Fruit fly (Drosophila melanogaster): Measurements from ENCODE around the gene Aven.

Aven gene

DNA sequence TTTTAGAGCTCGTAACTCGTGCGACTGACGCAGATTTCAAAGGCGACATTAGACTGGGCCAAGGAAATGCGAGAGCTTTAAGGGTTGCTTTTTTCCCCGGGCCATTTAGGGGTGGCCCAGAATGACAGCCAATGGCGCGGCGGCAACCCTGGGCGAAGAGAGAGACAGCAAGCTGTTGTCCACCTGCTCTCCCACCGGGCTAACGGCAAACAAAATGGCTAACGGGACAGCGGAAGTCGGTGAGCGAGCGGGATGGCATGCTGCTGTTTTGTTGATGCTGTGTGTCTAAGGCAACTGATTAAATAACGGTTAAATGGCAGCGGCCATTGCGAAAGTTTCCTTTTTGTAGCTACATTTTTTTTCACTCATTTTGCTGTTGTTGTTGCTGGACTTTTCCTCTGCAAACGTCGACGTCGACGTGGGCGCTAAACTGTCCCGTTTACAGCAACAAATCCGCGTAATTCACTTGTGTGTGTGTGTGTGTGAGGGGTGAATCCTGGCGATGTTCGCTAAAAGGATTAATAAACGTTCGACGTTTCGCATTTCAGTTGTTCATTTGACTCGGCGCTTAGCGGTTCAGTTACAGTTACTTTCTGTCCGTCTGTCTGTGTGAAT is 13.6 kb downstream of the Aven start, which contains the start of gene CG11085 (continued):
- peak; percentile 18 for TF ChIP-seq ewg (GFP tag; optimal IDR thresholded peaks at IDR 0.05)
- peak; percentile 97 for TF ChIP-seq Nf-YC (tag; optimal IDR thresholded peaks at IDR 0.05)
- no peak for TF ChIP-seq dimm (GFP tag; IDR thresholded peaks at IDR 0.05)
- TF ChIP-seq Dbx (GFP tag; IDR thresholded peaks at IDR 0.05) = 0 out of 3 replicates have a peak, but pooled peaks have one; percentile 11
- peak; percentile 45 for TF ChIP-seq phol (tag; optimal IDR thresholded peaks at IDR 0.05)
- no peak for TF ChIP-seq CG12659 (GFP tag; optimal IDR thresholded peaks at IDR 0.05)
- no peak for TF ChIP-seq gem (tag; optimal IDR thresholded peaks at IDR 0.05)
- peak; percentile 25 for TF ChIP-seq Jarid2 (GFP tag; optimal IDR thresholded peaks at IDR 0.05)
- TF ChIP-seq hth (optimal IDR thresholded peaks at IDR 0.05) = no peak
- no peak for TF ChIP-seq CG10654 (GFP tag; optimal IDR thresholded peaks at IDR 0.05)
- TF ChIP-seq Nf-YB (GFP tag; optimal IDR thresholded peaks at IDR 0.05) = peak; percentile 96
- no peak for TF ChIP-seq H2.0 (GFP tag; IDR thresholded peaks at IDR 0.05)
- TF ChIP-seq CG10959 (GFP tag; IDR thresholded peaks at IDR 0.05) = no peak

DNA sequence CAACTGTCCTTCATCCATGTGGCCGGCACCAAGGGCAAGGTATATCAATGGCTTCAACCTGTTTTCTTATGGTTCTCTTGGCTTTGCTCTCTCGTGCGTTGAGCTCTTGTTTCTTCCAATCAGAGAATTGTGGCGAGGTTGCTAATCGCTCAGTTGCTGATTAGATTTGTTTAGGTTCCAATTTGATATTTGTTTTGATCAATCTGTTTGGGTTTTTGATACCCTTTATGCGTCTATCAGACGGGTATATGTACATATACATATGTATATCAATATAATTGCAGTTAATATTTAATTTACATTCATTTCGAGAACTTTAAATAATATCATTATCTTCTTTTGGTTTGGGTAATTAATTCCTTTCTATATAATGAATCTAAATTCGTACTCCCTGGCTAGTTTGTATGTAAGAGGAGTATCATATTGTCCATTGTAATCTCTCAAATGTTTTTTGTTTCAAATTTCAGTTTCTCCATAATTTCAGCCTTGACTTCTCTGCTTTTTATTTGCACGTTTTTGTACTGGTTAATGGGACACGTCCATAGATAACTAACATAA is 16.1 kb downstream of the Aven start:
- no peak for TF ChIP-seq CG2889 (GFP tag; IDR thresholded peaks at IDR 0.05)
- no peak for TF ChIP-seq CG6854 (GFP tag; optimal IDR thresholded peaks at IDR 0.05)
- TF ChIP-seq psq (GFP tag; optimal IDR thresholded peaks at IDR 0.05) = no peak
- no peak for TF ChIP-seq HLH54F (GFP tag; optimal IDR thresholded peaks at IDR 0.05)
- no peak for TF ChIP-seq onecut (GFP tag; IDR thresholded peaks at IDR 0.05)
- TF ChIP-seq CG1832 (GFP tag; optimal IDR thresholded peaks at IDR 0.05) = no peak
- TF ChIP-seq ase (GFP tag; IDR thresholded peaks at IDR 0.05) = no peak
- peak; percentile 21 for TF ChIP-seq D19A (tag; optimal IDR thresholded peaks at IDR 0.05)
- no peak for TF ChIP-seq CTCF (GFP tag; optimal IDR thresholded peaks at IDR 0.05)
- peak in 1 of 2 experiments; percentile 20 for TF ChIP-seq Hr51 (GFP tag; optimal IDR thresholded peaks at IDR 0.05)
- TF ChIP-seq klu (GFP tag; IDR thresholded peaks at IDR 0.05) = no peak
- TF ChIP-seq bsh (GFP tag; optimal IDR thresholded peaks at IDR 0.05) = no peak
- TF ChIP-seq pita (GFP tag; optimal IDR thresholded peaks at IDR 0.05) = no peak
- TF ChIP-seq gt (GFP tag; IDR thresholded peaks at IDR 0.05) = no peak
- no peak for TF ChIP-seq CG17328 (GFP tag; IDR thresholded peaks at IDR 0.05)
- TF ChIP-seq fu2 (GFP tag; optimal IDR thresholded peaks at IDR 0.05) = no peak
- TF ChIP-seq Aef1 (GFP tag; IDR thresholded peaks at IDR 0.05) = no peak
- TF ChIP-seq MESR4 (GFP tag; optimal IDR thresholded peaks at IDR 0.05) = no peak
- peak; percentile 79 for TF ChIP-seq D19B (GFP tag; optimal IDR thresholded peaks at IDR 0.05)
- TF ChIP-seq Dfd (GFP tag; optimal IDR thresholded peaks at IDR 0.05) = no peak
- TF ChIP-seq slp2 (GFP tag; optimal IDR thresholded peaks at IDR 0.05) = no peak
- TF ChIP-seq CG15269 (tag; optimal IDR thresholded peaks at IDR 0.05) = peak; percentile 8
- no peak for TF ChIP-seq CG13894 (tag; optimal IDR thresholded peaks at IDR 0.05)
- peak; percentile 41 for TF ChIP-seq lab (GFP tag; optimal IDR thresholded peaks at IDR 0.05)
- TF ChIP-seq Meics (GFP tag; optimal IDR thresholded peaks at IDR 0.05) = peak; percentile 27
- TF ChIP-seq CG10321 (GFP tag; IDR thresholded peaks at IDR 0.05) = no peak
- TF ChIP-seq CG1792 (GFP tag; optimal IDR thresholded peaks at IDR 0.05) = no peak
- TF ChIP-seq CG17802 (tag; optimal IDR thresholded peaks at IDR 0.05) = no peak
- no peak for TF ChIP-seq tgo (GFP tag; IDR thresholded peaks at IDR 0.05)
- no peak for TF ChIP-seq CG11695 (GFP tag; IDR thresholded peaks at IDR 0.05)
- no peak for TF ChIP-seq gce (GFP tag; IDR thresholded peaks at IDR 0.05)
- TF ChIP-seq CG10209 (GFP tag; optimal IDR thresholded peaks at IDR 0.05) = no peak
- TF ChIP-seq CG15514 (GFP tag; optimal IDR thresholded peaks at IDR 0.05) = no peak
- TF ChIP-seq fd96Cb (tag; optimal IDR thresholded peaks at IDR 0.05) = no peak
- peak; percentile 66 to 94 for TF ChIP-seq insv (GFP tag; optimal IDR thresholded peaks at IDR 0.05)
- no peak for TF ChIP-seq gsb (GFP tag; IDR thresholded peaks at IDR 0.05)
- TF ChIP-seq ap (GFP tag; IDR thresholded peaks at IDR 0.05) = no peak
